Worm (Caenorhabditis elegans) whole organism, L4 larva: Measurements from ENCODE around the gene F22H10.2.

Source experiments
- F10B5.3 ChIP-seq: sonication (generic microtip); optimal IDR thresholded peaks from 2 replicates; lab custom pipeline; 2016; ENCODE audit warnings: mild to moderate bottlenecking, missing genetic modification characterization, missing compliant biosample characterization
- F37D6.2 ChIP-seq: sonication (generic microtip); optimal IDR thresholded peaks from 2 replicates; lab custom pipeline; 2016; ENCODE audit warnings: mild to moderate bottlenecking, missing genetic modification characterization, missing compliant biosample characterization
- R02D3.7 ChIP-seq: fragments of 150-350 bp; sonication (generic microtip); optimal IDR thresholded peaks from 3 replicates; lab custom pipeline; 2014; ENCODE audit warnings: missing biosample characterization, missing genetic modification characterization
- T20F7.1 ChIP-seq: fragments of 200-800 bp; sonication (Bioruptor generic); optimal IDR thresholded peaks from 2 replicates; lab custom pipeline; 2018; ENCODE audit warnings: mild to moderate bottlenecking, missing genetic modification characterization, missing compliant biosample characterization
- T26A8.4 ChIP-seq: fragments of 200-800 bp; sonication (Bioruptor generic); IDR thresholded peaks from 2 replicates; pipeline ENCODE4 v1.3.6; 2022; ENCODE audit warnings: missing genetic modification characterization, missing compliant biosample characterization
- Y105C5A.15 ChIP-seq: fragments of 200-800 bp; sonication (Bioruptor generic); IDR thresholded peaks from 2 replicates; pipeline ENCODE4 v1.3.6; 2022; ENCODE audit warnings: missing genetic modification characterization, missing compliant biosample characterization
- Y48G9A.11 ChIP-seq: fragments of 200-800 bp; sonication (Bioruptor generic); IDR thresholded peaks from 2 replicates; pipeline ENCODE4 v1.3.6; 2022; ENCODE audit warnings: missing genetic modification reagents, missing genetic modification characterization, missing compliant biosample characterization
- Y75B8A.6 ChIP-seq: fragments of 200-800 bp; sonication (Bioruptor generic); IDR thresholded peaks from 2 replicates; pipeline ENCODE4 v1.3.6; 2022; ENCODE audit warnings: missing genetic modification reagents, missing genetic modification characterization, missing compliant biosample characterization
- ZK546.5 ChIP-seq, 2 experiments: sonication (generic microtip); optimal IDR thresholded peaks; 2 replicates each; lab custom pipeline; 2017; ENCODE audit warnings: missing biosample characterization in 2 of 2, missing genetic modification characterization in 2 of 2
- aly-2 ChIP-seq: sonication (generic microtip); optimal IDR thresholded peaks from 2 replicates; lab custom pipeline; 2018; ENCODE audit warnings: missing biosample characterization, missing genetic modification characterization
- ama-1 ChIP-seq: fragments of 150-350 bp; optimal IDR thresholded peaks from 2 replicates; lab custom pipeline; 2014; ENCODE audit warnings: inconsistent platforms, mixed read lengths
- arid-1 ChIP-seq: fragments of 200-800 bp; sonication (Bioruptor generic); conservative IDR thresholded peaks from 2 replicates; pipeline ENCODE4 v1.3.6; 2022; ENCODE audit warnings: missing genetic modification reagents, missing genetic modification characterization, missing compliant biosample characterization
- ceh-20 ChIP-seq: fragments of 200-800 bp; sonication (Bioruptor generic); IDR thresholded peaks from 2 replicates; pipeline ENCODE4 v1.3.6; 2022; ENCODE audit warnings: missing genetic modification reagents, missing genetic modification characterization, missing compliant biosample characterization
- ceh-28 ChIP-seq: fragments of 150-350 bp; optimal IDR thresholded peaks from 2 replicates; lab custom pipeline; 2014; ENCODE audit warnings: missing biosample characterization, missing genetic modification reagents, missing genetic modification characterization
- ceh-62 ChIP-seq: sonication (generic microtip); optimal IDR thresholded peaks from 2 replicates; lab custom pipeline; 2017; ENCODE audit warnings: missing biosample characterization, missing genetic modification characterization
- ces-1 ChIP-seq: fragments of 150-350 bp; sonication (generic microtip); optimal IDR thresholded peaks from 4 replicates; lab custom pipeline; 2014; ENCODE audit warnings: missing biosample characterization, missing genetic modification reagents, missing genetic modification characterization
- cey-2 ChIP-seq: sonication (generic microtip); optimal IDR thresholded peaks from 3 replicates; lab custom pipeline; 2017; ENCODE audit warnings: missing genetic modification characterization, mild to moderate bottlenecking, missing compliant biosample characterization, antibody characterized with exemption, borderline replicate concordance; ENCODE audit not compliant: insufficient read depth
- daf-16 ChIP-seq, 3 experiments: sonication (generic microtip); optimal IDR thresholded peaks; 2 replicates each; lab custom pipeline; 2016 to 2017; ENCODE audit warnings: missing genetic modification characterization in 3 of 3, missing genetic modification reagents in 3 of 3, mild to moderate bottlenecking in 2 of 3, missing compliant biosample characterization in 2 of 3, missing biosample characterization in 1 of 3, moderate library complexity in 1 of 3
- daf-19 ChIP-seq: fragments of 200-800 bp; sonication (Bioruptor generic); conservative IDR thresholded peaks from 2 replicates; pipeline ENCODE4 v1.3.6; 2022; ENCODE audit warnings: missing genetic modification characterization, missing compliant biosample characterization
- dmd-8 ChIP-seq: fragments of 200-800 bp; sonication (Bioruptor generic); IDR thresholded peaks from 2 replicates; pipeline ENCODE4 v1.3.6; 2022; ENCODE audit warnings: missing genetic modification characterization, missing compliant biosample characterization
- dpl-1 ChIP-seq: fragments of 150-350 bp; optimal IDR thresholded peaks from 2 replicates; lab custom pipeline; 2014; ENCODE audit warnings: missing biosample characterization, missing genetic modification reagents, missing genetic modification characterization
- dve-1 ChIP-seq: sonication (generic microtip); optimal IDR thresholded peaks from 2 replicates; lab custom pipeline; 2017; ENCODE audit warnings: antibody characterized with exemption, mild to moderate bottlenecking, missing genetic modification characterization, missing compliant biosample characterization; ENCODE audit not compliant: insufficient read depth
- egl-43 ChIP-seq: fragments of 200-800 bp; sonication (Bioruptor generic); IDR thresholded peaks from 2 replicates; pipeline ENCODE4 v1.3.6; 2022; ENCODE audit warnings: missing genetic modification reagents, missing genetic modification characterization, missing compliant biosample characterization
- fkh-10 ChIP-seq: fragments of 150-350 bp; optimal IDR thresholded peaks from 2 replicates; lab custom pipeline; 2014; ENCODE audit warnings: missing biosample characterization, missing genetic modification reagents, missing genetic modification characterization
- hlh-11 ChIP-seq: fragments of 200-800 bp; sonication (Bioruptor generic); optimal IDR thresholded peaks from 2 replicates; lab custom pipeline; 2018; ENCODE audit warnings: mild to moderate bottlenecking, missing genetic modification characterization, missing compliant biosample characterization
- hlh-30 ChIP-seq: sonication (generic microtip); optimal IDR thresholded peaks from 2 replicates; lab custom pipeline; 2017; ENCODE audit warnings: antibody characterized with exemption, mild to moderate bottlenecking, missing genetic modification characterization, missing compliant biosample characterization; ENCODE audit not compliant: insufficient read depth
- hmg-1.1 ChIP-seq: fragments of 200-800 bp; sonication (Bioruptor generic); IDR thresholded peaks from 2 replicates; pipeline ENCODE4 v1.3.6; 2022; ENCODE audit warnings: missing genetic modification reagents, missing genetic modification characterization, missing compliant biosample characterization
- lin-15B ChIP-seq: fragments of 150-350 bp; sonication (generic microtip); optimal IDR thresholded peaks from 3 replicates; lab custom pipeline; 2014; ENCODE audit warnings: missing biosample characterization, missing genetic modification characterization
- lin-29 ChIP-seq: fragments of 200-800 bp; sonication (Bioruptor generic); IDR thresholded peaks from 2 replicates; pipeline ENCODE4 v1.3.6; 2022; ENCODE audit warnings: missing genetic modification reagents, missing genetic modification characterization, missing compliant biosample characterization
- lin-39 ChIP-seq: fragments of 150-350 bp; optimal IDR thresholded peaks from 2 replicates; lab custom pipeline; 2014; ENCODE audit warnings: missing biosample characterization, missing genetic modification reagents, missing genetic modification characterization
- madf-9 ChIP-seq: fragments of 200-800 bp; sonication (Bioruptor generic); conservative IDR thresholded peaks from 2 replicates; pipeline ENCODE4 v1.3.6; 2022; ENCODE audit warnings: missing genetic modification reagents, missing genetic modification characterization, missing compliant biosample characterization
- mdt-29 ChIP-seq: fragments of 200-800 bp; sonication (Bioruptor generic); IDR thresholded peaks from 2 replicates; pipeline ENCODE4 v1.3.6; 2022; ENCODE audit warnings: missing genetic modification reagents, missing genetic modification characterization, missing compliant biosample characterization
- mep-1 ChIP-seq: fragments of 150-350 bp; sonication (generic microtip); optimal IDR thresholded peaks from 3 replicates; lab custom pipeline; 2014; ENCODE audit warnings: missing biosample characterization, missing genetic modification characterization
- nhr-10 ChIP-seq: fragments of 150-350 bp; optimal IDR thresholded peaks from 2 replicates; lab custom pipeline; 2014; ENCODE audit warnings: missing biosample characterization, missing genetic modification characterization
- nhr-102 ChIP-seq: sonication (generic microtip); optimal IDR thresholded peaks from 2 replicates; lab custom pipeline; 2016; ENCODE audit warnings: mild to moderate bottlenecking, missing genetic modification characterization, moderate library complexity, missing compliant biosample characterization
- nhr-111 ChIP-seq: fragments of 200-800 bp; sonication (Bioruptor generic); optimal IDR thresholded peaks from 2 replicates; lab custom pipeline; 2018; ENCODE audit warnings: mild to moderate bottlenecking, missing genetic modification characterization, missing compliant biosample characterization
- nhr-237 ChIP-seq: sonication (generic microtip); optimal IDR thresholded peaks from 2 replicates; lab custom pipeline; 2017; ENCODE audit warnings: missing biosample characterization, missing genetic modification characterization
- nhr-48 ChIP-seq: sonication (generic microtip); optimal IDR thresholded peaks from 2 replicates; lab custom pipeline; 2016; ENCODE audit warnings: mild to moderate bottlenecking, missing genetic modification characterization, missing compliant biosample characterization
- nhr-6 ChIP-seq: fragments of 150-350 bp; optimal IDR thresholded peaks from 2 replicates; lab custom pipeline; 2014; ENCODE audit warnings: missing biosample characterization, missing genetic modification characterization
- pha-4 ChIP-seq, 2 experiments: fragments of 150-350 bp in 1 of 2; fragments of 200-800 bp in 1 of 2; sonication (Bioruptor generic) in 1 of 2; IDR thresholded peaks in 1 of 2; optimal IDR thresholded peaks in 1 of 2; 2 replicates each; pipeline versions ENCODE4 v1.3.6 to Lab custom; 2014 to 2022; ENCODE audit warnings: missing genetic modification characterization in 2 of 2, missing genetic modification reagents in 2 of 2, missing biosample characterization in 1 of 2, missing compliant biosample characterization in 1 of 2
- saeg-2 ChIP-seq: fragments of 200-800 bp; sonication (Bioruptor generic); IDR thresholded peaks from 2 replicates; pipeline ENCODE4 v1.3.6; 2022; ENCODE audit warnings: missing genetic modification reagents, missing genetic modification characterization, missing compliant biosample characterization
- skn-1 ChIP-seq: fragments of 150-350 bp; optimal IDR thresholded peaks from 2 replicates; lab custom pipeline; 2014; ENCODE audit warnings: missing biosample characterization, missing genetic modification characterization
- snpc-1.2 ChIP-seq: fragments of 200-800 bp; sonication (Bioruptor generic); IDR thresholded peaks from 2 replicates; pipeline ENCODE4 v1.3.6; 2022; ENCODE audit warnings: missing genetic modification reagents, missing genetic modification characterization, missing compliant biosample characterization
- spr-3 ChIP-seq: fragments of 200-800 bp; sonication (Bioruptor generic); optimal IDR thresholded peaks from 2 replicates; lab custom pipeline; 2018; ENCODE audit warnings: mild to moderate bottlenecking, missing genetic modification characterization, missing compliant biosample characterization
- tra-1 ChIP-seq: fragments of 200-800 bp; sonication (Bioruptor generic); IDR thresholded peaks from 2 replicates; pipeline ENCODE4 v1.3.6; 2022; ENCODE audit warnings: missing genetic modification reagents, missing genetic modification characterization, missing compliant biosample characterization
- vab-7 ChIP-seq: fragments of 200-800 bp; sonication (Bioruptor generic); IDR thresholded peaks from 2 replicates; pipeline ENCODE4 v1.3.6; 2022; ENCODE audit warnings: missing genetic modification reagents, missing genetic modification characterization, missing compliant biosample characterization
- zfp-2 ChIP-seq: sonication (generic microtip); optimal IDR thresholded peaks from 2 replicates; lab custom pipeline; 2016; ENCODE audit warnings: mild to moderate bottlenecking, missing genetic modification characterization, missing compliant biosample characterization
- ztf-11 ChIP-seq: fragments of 150-350 bp; optimal IDR thresholded peaks from 2 replicates; lab custom pipeline; 2014; ENCODE audit warnings: missing biosample characterization, missing genetic modification characterization

Gene F22H10.2

DNA sequence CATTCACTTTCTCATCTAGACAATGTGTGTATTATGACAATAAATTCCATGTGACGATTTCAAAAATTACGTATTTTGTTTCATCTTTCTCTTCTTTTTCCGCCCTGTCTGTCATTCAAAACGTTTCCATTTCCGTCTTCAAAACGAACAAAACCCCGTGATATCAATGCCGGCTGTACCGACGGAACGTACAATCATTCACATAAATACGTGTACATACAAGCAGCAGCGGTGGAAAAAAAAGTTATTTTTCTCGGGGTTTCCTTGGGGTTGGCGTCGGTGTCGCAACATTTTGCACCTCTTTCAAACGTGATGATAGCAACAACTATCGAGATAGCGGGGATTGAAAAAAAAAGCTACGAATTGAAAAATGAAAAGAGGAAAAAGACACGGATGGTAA lies 45.6 kb downstream of the F22H10.2 start (continued):
- TF ChIP-seq ceh-20 (GFP tag; lab: Robert Waterston, UW), result peak; percentile 61
- TF ChIP-seq hlh-30, result peak; percentile 87
- peak; percentile 79 for TF ChIP-seq nhr-48 (tag; lab: Kevin White, UChicago)
- no peak for TF ChIP-seq ZK546.5 (tag; optimal IDR thresholded peaks at IDR 0.05; lab: Kevin White, UChicago)
- TF ChIP-seq lin-29, result no peak

DNA sequence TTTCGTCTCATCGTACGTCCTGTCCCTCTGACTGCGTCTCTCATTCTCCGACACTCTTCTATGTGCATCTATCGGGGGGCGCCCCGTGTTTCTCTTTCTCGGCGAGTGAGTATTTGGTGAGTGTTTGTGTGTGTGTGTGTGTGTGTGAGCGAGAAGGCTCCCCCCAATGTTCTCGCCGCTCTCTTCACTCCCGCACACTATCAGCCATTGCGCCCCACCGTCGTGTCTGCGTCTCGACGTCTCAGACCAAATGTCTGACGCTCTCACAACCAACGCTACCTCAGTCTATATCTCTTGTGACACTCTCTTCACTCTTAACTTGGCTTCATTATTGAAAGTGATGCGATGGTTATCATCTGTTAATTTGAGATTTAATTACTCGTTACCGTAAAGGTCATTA lies 47.5 kb downstream of the F22H10.2 start:
- TF ChIP-seq ces-1 (no peak), dpl-1 (GFP tag; lab: Kevin White, UChicago) (peak; percentile 55), mdt-29 (peak; percentile 64), hmg-1.1 (peak; percentile 98), Y48G9A.11 (0 out of 2 replicates have a peak, but pooled peaks have one; percentile 9), lin-29 (no peak), Y75B8A.6 (GFP tag; lab: Robert Waterston, UW) (no peak), nhr-48 (tag; lab: Kevin White, UChicago) (peak; percentile 90), ama-1 (lab: Kevin White, UChicago) (peak; percentile 5), mep-1 (tag; lab: Kevin White, UChicago) (peak; percentile 95), dmd-8 (GFP tag; lab: Robert Waterston, UW) (0 out of 2 replicates have a peak, but pooled peaks have one; percentile 49), lin-39 (tag; lab: Kevin White, UChicago) (no peak), vab-7 (GFP tag; lab: Robert Waterston, UW) (peak; percentile 73; the same call in 1 of the 2 replicates), Y105C5A.15 (GFP tag; lab: Robert Waterston, UW) (no peak), dve-1 (tag; lab: Kevin White, UChicago) (peak; percentile 96), nhr-6 (tag; lab: Kevin White, UChicago) (peak; percentile 89), T26A8.4 (GFP tag; lab: Robert Waterston, UW) (peak; percentile 91), hlh-11 (tag; lab: Kevin White, UChicago) (peak; percentile 99), fkh-10 (GFP tag; lab: Kevin White, UChicago) (peak; percentile 84), F10B5.3 (tag; lab: Kevin White, UChicago) (no peak), snpc-1.2 (GFP tag; lab: Robert Waterston, UW) (peak; percentile 67), R02D3.7 (tag; lab: Kevin White, UChicago) (no peak), T20F7.1 (GFP tag; lab: Kevin White, UChicago) (peak; percentile 77), madf-9 (GFP tag; lab: Robert Waterston, UW) (peak; percentile 66), nhr-111 (GFP tag; lab: Kevin White, UChicago) (no peak), F37D6.2 (tag; lab: Kevin White, UChicago) (peak; percentile 66), arid-1 (GFP tag; lab: Robert Waterston, UW) (peak; percentile 83), saeg-2 (GFP tag; lab: Robert Waterston, UW) (peak; percentile 80; the same call in 1 of the 2 replicates), cey-2 (peak; percentile 32), lin-15B (tag; lab: Kevin White, UChicago) (no peak), nhr-10 (tag; lab: Kevin White, UChicago) (peak; percentile 76), ztf-11 (tag; lab: Kevin White, UChicago) (no peak), aly-2 (no peak), daf-16 (GFP tag; optimal IDR thresholded peaks at IDR 0.05; lab: Kevin White, UChicago) (peak; percentile 79 to 80), daf-16 (tag; optimal IDR thresholded peaks at IDR 0.05; lab: Kevin White, UChicago) (peak; percentile 90), nhr-102 (tag; lab: Kevin White, UChicago) (peak; percentile 74), ceh-62 (tag; lab: Kevin White, UChicago) (no peak), zfp-2 (peak; percentile 28), spr-3 (GFP tag; lab: Kevin White, UChicago) (peak; percentile 29), daf-19 (GFP tag; lab: Robert Waterston, UW) (no peak), egl-43 (GFP tag; lab: Robert Waterston, UW) (no peak; the same call in 1 of the 2 replicates), ceh-28 (peak; percentile 62), skn-1 (tag; lab: Kevin White, UChicago) (no peak), pha-4 (GFP tag; IDR thresholded peaks at IDR 0.05; lab: Robert Waterston, UW) (peak; percentile 63), pha-4 (tag; optimal IDR thresholded peaks at IDR 0.05; lab: Kevin White, UChicago) (peak; percentile 36), nhr-237 (tag; lab: Kevin White, UChicago) (no peak), tra-1 (GFP tag; lab: Robert Waterston, UW) (peak; percentile 92)
